Fruit fly (Drosophila melanogaster) whole organism, embryonic: ENCODE data around the gene sky.

Experiments
- Awh ChIP-seq: fragments of 200-800 bp; sonication (Bioruptor generic); IDR thresholded peaks from 2 replicates; pipeline ENCODE4, ENCODE4 v1.3.6; 2022; ENCODE audit warnings: missing biosample characterization, missing genetic modification characterization
- BtbVII ChIP-seq: fragments of 200-800 bp; sonication (Bioruptor generic); optimal IDR thresholded peaks from 3 replicates; lab custom pipeline; 2017; ENCODE audit warnings: missing biosample characterization, mild to moderate bottlenecking, missing genetic modification characterization
- CG10431 ChIP-seq: fragments of 200-800 bp; sonication (Bioruptor generic); optimal IDR thresholded peaks from 3 replicates; lab custom pipeline; 2018; ENCODE audit warnings: missing biosample characterization, mild to moderate bottlenecking, missing genetic modification characterization
- CG10565 ChIP-seq: fragments of 200-800 bp; sonication (Bioruptor generic); optimal IDR thresholded peaks from 3 replicates; lab custom pipeline; 2016; ENCODE audit warnings: missing biosample characterization, mild to moderate bottlenecking, missing genetic modification characterization
- CG10654 ChIP-seq: fragments of 200-800 bp; sonication (Bioruptor generic); optimal IDR thresholded peaks from 2 replicates; lab custom pipeline; 2016; ENCODE audit warnings: missing biosample characterization, missing genetic modification characterization
- CG10979 ChIP-seq: fragments of 200-800 bp; sonication (Bioruptor generic); optimal IDR thresholded peaks from 2 replicates; lab custom pipeline; 2018; ENCODE audit warnings: missing biosample characterization, mild to moderate bottlenecking, missing genetic modification characterization, moderate library complexity
- CG11247 ChIP-seq: fragments of 200-800 bp; sonication (Bioruptor generic); IDR thresholded peaks from 2 replicates; pipeline ENCODE4 v1.3.6; 2022; ENCODE audit warnings: missing biosample characterization, missing genetic modification characterization
- CG11504 ChIP-seq: fragments of 200-800 bp; sonication (Bioruptor generic); optimal IDR thresholded peaks from 3 replicates; lab custom pipeline; 2019; ENCODE audit warnings: missing biosample characterization, mild to moderate bottlenecking, missing genetic modification characterization, moderate library complexity
- CG11695 ChIP-seq: fragments of 200-800 bp; sonication (Bioruptor generic); IDR thresholded peaks from 3 replicates; pipeline ENCODE4 v1.3.6; 2022; ENCODE audit warnings: missing biosample characterization, missing genetic modification characterization
- CG13624 ChIP-seq: fragments of 200-800 bp; sonication (Bioruptor generic); optimal IDR thresholded peaks from 2 replicates; lab custom pipeline; 2016; ENCODE audit warnings: missing biosample characterization, missing genetic modification characterization
- CG14050 ChIP-seq: fragments of 200-800 bp; sonication (Bioruptor generic); IDR thresholded peaks from 3 replicates; pipeline ENCODE4 v1.3.6; 2022; ENCODE audit warnings: missing biosample characterization, missing genetic modification characterization
- CG14965 ChIP-seq: fragments of 200-800 bp; sonication (Bioruptor generic); optimal IDR thresholded peaks from 2 replicates; lab custom pipeline; 2016; ENCODE audit warnings: missing biosample characterization, missing genetic modification characterization, borderline replicate concordance
- CG16863 ChIP-seq: fragments of 200-800 bp; sonication (Bioruptor generic); optimal IDR thresholded peaks from 3 replicates; lab custom pipeline; 2016; ENCODE audit warnings: missing biosample characterization, missing genetic modification characterization
- CG2712 ChIP-seq: fragments of 200-800 bp; optimal IDR thresholded peaks from 3 replicates; lab custom pipeline; 2019; ENCODE audit warnings: missing biosample characterization, mild to moderate bottlenecking, missing genetic modification characterization, moderate library complexity
- CG2875 ChIP-seq: fragments of 200-800 bp; sonication (Bioruptor generic); optimal IDR thresholded peaks from 2 replicates; lab custom pipeline; 2017; ENCODE audit warnings: missing biosample characterization, mild to moderate bottlenecking, missing genetic modification characterization, missing genetic modification reagents
- CG31365 ChIP-seq: fragments of 200-800 bp; sonication (Bioruptor generic); optimal IDR thresholded peaks from 2 replicates; lab custom pipeline; 2018; ENCODE audit warnings: missing biosample characterization, mild to moderate bottlenecking, missing genetic modification characterization
- CG3281 ChIP-seq: fragments of 200-800 bp; sonication (Bioruptor generic); optimal IDR thresholded peaks from 3 replicates; lab custom pipeline; 2017; ENCODE audit warnings: missing biosample characterization, mild to moderate bottlenecking, missing genetic modification characterization
- CG3407 ChIP-seq: fragments of 200-800 bp; sonication (Bioruptor generic); optimal IDR thresholded peaks from 2 replicates; lab custom pipeline; 2018; ENCODE audit warnings: missing biosample characterization, mild to moderate bottlenecking, missing genetic modification characterization
- CG4404 ChIP-seq: fragments of 200-800 bp; sonication (Bioruptor generic); IDR thresholded peaks from 2 replicates; pipeline ENCODE4 v1.3.6; 2022; ENCODE audit warnings: missing biosample characterization, missing genetic modification characterization
- CG7372 ChIP-seq: fragments of 200-800 bp; sonication (Bioruptor generic); IDR thresholded peaks from 2 replicates; pipeline ENCODE4 v1.3.6; 2022; ENCODE audit warnings: missing biosample characterization, missing genetic modification characterization
- CG7786 ChIP-seq: fragments of 200-800 bp; sonication (Bioruptor generic); optimal IDR thresholded peaks from 2 replicates; lab custom pipeline; 2016; ENCODE audit warnings: missing biosample characterization, missing genetic modification characterization
- CG9817 ChIP-seq: fragments of 200-800 bp; sonication (Bioruptor generic); optimal IDR thresholded peaks from 2 replicates; lab custom pipeline; 2018; ENCODE audit warnings: missing biosample characterization, mild to moderate bottlenecking, missing genetic modification characterization, moderate library complexity
- CTCF ChIP-seq: fragments of 200-800 bp; sonication (Bioruptor generic); optimal IDR thresholded peaks from 2 replicates; lab custom pipeline; 2017; ENCODE audit warnings: missing biosample characterization, mild to moderate bottlenecking, missing genetic modification characterization, moderate library complexity
- Elba2 ChIP-seq: fragments of 200-800 bp; sonication (Bioruptor generic); optimal IDR thresholded peaks from 3 replicates; lab custom pipeline; 2016; ENCODE audit warnings: missing biosample characterization, missing genetic modification characterization
- Gug ChIP-seq: fragments of 200-800 bp; sonication (Bioruptor generic); IDR thresholded peaks from 4 replicates; pipeline ENCODE4 v1.3.6; 2022; ENCODE audit warnings: missing biosample characterization, missing genetic modification characterization
- HLHmδ ChIP-seq: fragments of 200-800 bp; sonication (Bioruptor generic); optimal IDR thresholded peaks from 2 replicates; lab custom pipeline; 2018; ENCODE audit warnings: missing biosample characterization, mild to moderate bottlenecking, missing genetic modification characterization, moderate library complexity
- Hr3 ChIP-seq: fragments of 200-800 bp; sonication (Bioruptor generic); optimal IDR thresholded peaks from 3 replicates; lab custom pipeline; 2016; ENCODE audit warnings: missing biosample characterization, missing genetic modification characterization
- Hsf ChIP-seq: fragments of 200-800 bp; sonication (Bioruptor generic); optimal IDR thresholded peaks from 3 replicates; lab custom pipeline; 2016; ENCODE audit warnings: missing biosample characterization, missing genetic modification characterization
- Nf-YB ChIP-seq: fragments of 200-800 bp; sonication (Bioruptor generic); optimal IDR thresholded peaks from 3 replicates; lab custom pipeline; 2019; ENCODE audit warnings: missing biosample characterization, mild to moderate bottlenecking, missing genetic modification characterization, moderate library complexity
- Oaz ChIP-seq: fragments of 200-800 bp; sonication (Bioruptor generic); IDR thresholded peaks from 2 replicates; pipeline ENCODE4 v1.3.6; 2022; ENCODE audit warnings: missing biosample characterization, missing genetic modification characterization
- Trl ChIP-seq, 3 experiments: fragments of >200 bp in 2 of 3; fragments of 200-800 bp in 1 of 3; sonication (Bioruptor generic) in 1 of 3; optimal IDR thresholded peaks; 2 replicates in 1 of 3; 3 replicates in 2 of 3; lab custom pipeline; 2016 to 2017; ENCODE audit warnings: missing biosample characterization in 1 of 3, missing genetic modification characterization in 1 of 3
- ash1 ChIP-seq: fragments of 200-800 bp; sonication (Bioruptor generic); optimal IDR thresholded peaks from 2 replicates; lab custom pipeline; 2018; ENCODE audit warnings: missing biosample characterization, mild to moderate bottlenecking, missing genetic modification characterization
- az2 ChIP-seq: fragments of 200-800 bp; sonication (Bioruptor generic); optimal IDR thresholded peaks from 3 replicates; lab custom pipeline; 2016; ENCODE audit warnings: missing biosample characterization, missing genetic modification characterization
- chif ChIP-seq, 2 experiments: fragments of 200-800 bp; sonication (Bioruptor generic); optimal IDR thresholded peaks; 3 replicates each; lab custom pipeline; 2016; ENCODE audit warnings: missing biosample characterization in 2 of 2, missing genetic modification characterization in 2 of 2
- crc ChIP-seq: fragments of 200-800 bp; sonication (Bioruptor generic); optimal IDR thresholded peaks from 2 replicates; lab custom pipeline; 2016; ENCODE audit warnings: missing biosample characterization, missing genetic modification characterization
- esg ChIP-seq: fragments of 200-800 bp; sonication (Bioruptor generic); conservative IDR thresholded peaks from 2 replicates; pipeline ENCODE4 v1.3.6; 2022; ENCODE audit warnings: missing biosample characterization, missing genetic modification characterization
- exex ChIP-seq: fragments of 200-800 bp; sonication (Bioruptor generic); optimal IDR thresholded peaks from 4 replicates; lab custom pipeline; 2018; ENCODE audit warnings: missing biosample characterization, mild to moderate bottlenecking, missing genetic modification characterization, moderate library complexity
- gcm2 ChIP-seq: fragments of 200-800 bp; sonication (Bioruptor generic); optimal IDR thresholded peaks from 2 replicates; lab custom pipeline; 2016; ENCODE audit warnings: missing biosample characterization, missing genetic modification characterization
- ham ChIP-seq: fragments of 200-800 bp; sonication (Bioruptor generic); IDR thresholded peaks from 2 replicates; pipeline ENCODE4 v1.3.6; 2022; ENCODE audit warnings: missing biosample characterization, missing genetic modification characterization
- lmd ChIP-seq: fragments of 200-800 bp; sonication (Bioruptor generic); IDR thresholded peaks from 2 replicates; pipeline ENCODE4 v1.3.6; 2022; ENCODE audit warnings: missing biosample characterization, missing genetic modification characterization
- nom ChIP-seq: fragments of 200-800 bp; sonication (Bioruptor generic); optimal IDR thresholded peaks from 2 replicates; lab custom pipeline; 2017; ENCODE audit warnings: missing biosample characterization, missing genetic modification characterization, mild to moderate bottlenecking, moderate library complexity, missing genetic modification reagents
- odd ChIP-seq: fragments of 200-800 bp; sonication (Bioruptor generic); optimal IDR thresholded peaks from 2 replicates; lab custom pipeline; 2017; ENCODE audit warnings: missing biosample characterization, mild to moderate bottlenecking, missing genetic modification characterization
- pan ChIP-seq, 4 experiments: fragments of >200 bp in 3 of 4; fragments of 200-800 bp in 1 of 4; sonication (Bioruptor generic) in 1 of 4; optimal IDR thresholded peaks in 3 of 4; IDR thresholded peaks in 1 of 4; 2 replicates each; pipeline versions ENCODE4 v1.3.6 to Lab custom; 2017 to 2022; ENCODE audit warnings: missing biosample characterization in 2 of 4, missing genetic modification characterization in 2 of 4, mixed read lengths in 1 of 4
- phol ChIP-seq: fragments of 200-800 bp; sonication (Bioruptor generic); optimal IDR thresholded peaks from 3 replicates; lab custom pipeline; 2018; ENCODE audit warnings: missing biosample characterization, mild to moderate bottlenecking, missing genetic modification characterization, moderate library complexity
- run ChIP-seq: fragments of 200-800 bp; sonication (Bioruptor generic); optimal IDR thresholded peaks from 3 replicates; lab custom pipeline; 2018; ENCODE audit warnings: missing biosample characterization, mild to moderate bottlenecking, missing genetic modification characterization
- scrt ChIP-seq: fragments of 200-800 bp; sonication (Bioruptor generic); optimal IDR thresholded peaks from 2 replicates; lab custom pipeline; 2018; ENCODE audit warnings: missing biosample characterization, mild to moderate bottlenecking, missing genetic modification characterization, moderate library complexity
- sd ChIP-seq: fragments of 200-800 bp; sonication (Bioruptor generic); optimal IDR thresholded peaks from 3 replicates; lab custom pipeline; 2018; ENCODE audit warnings: missing biosample characterization, mild to moderate bottlenecking, missing genetic modification characterization, moderate library complexity
- sna ChIP-seq: fragments of 200-800 bp; sonication (Bioruptor generic); IDR thresholded peaks from 2 replicates; pipeline ENCODE4 v1.3.6; 2022; ENCODE audit warnings: missing biosample characterization, missing genetic modification characterization; ENCODE audit not compliant: partially characterized antibody
- ttk ChIP-seq: fragments of 200-800 bp; sonication (Bioruptor generic); IDR thresholded peaks from 2 replicates; pipeline ENCODE4 v2.1.2; 2022; ENCODE audit warnings: missing biosample characterization, missing genetic modification characterization

The sky gene

DNA sequence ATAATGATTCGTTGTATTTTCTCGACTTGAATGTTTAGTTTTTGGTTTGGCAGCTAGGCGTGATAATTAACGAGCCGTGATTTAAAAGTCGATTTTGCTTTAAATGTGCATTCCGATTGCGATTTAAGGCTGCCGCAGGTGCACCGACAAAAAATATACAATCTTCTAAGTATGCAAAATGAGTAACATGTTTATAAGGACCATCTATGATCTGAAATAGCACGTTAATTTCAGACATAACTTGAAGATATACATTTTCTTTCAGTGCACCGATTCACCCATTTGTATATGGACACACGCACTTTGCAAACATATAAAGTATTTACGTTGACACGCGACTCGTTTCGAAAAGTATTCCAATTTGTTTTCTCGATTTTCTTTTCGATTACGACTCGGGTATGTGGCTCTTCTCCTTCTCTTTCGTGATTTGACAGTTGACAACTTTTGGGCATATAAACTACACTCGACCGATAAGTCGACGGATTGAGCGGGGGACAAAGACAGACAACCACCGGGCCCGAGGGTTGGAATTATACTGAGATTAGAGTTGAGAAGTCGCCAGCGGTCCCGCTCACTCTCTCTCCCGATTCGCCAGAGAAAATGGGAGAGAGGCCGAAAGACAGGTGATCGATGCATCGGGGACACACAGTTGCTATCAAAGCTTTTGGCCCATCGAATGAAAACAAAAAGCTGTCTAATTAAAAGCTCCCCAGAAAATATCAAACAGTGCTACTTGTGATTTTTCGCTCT, 28.7 kb downstream of the sky start (continued):
- TF ChIP-seq CG14050 (GFP tag; lab: Robert Waterston, UW) (no peak), CTCF (GFP tag; lab: Kevin White, UChicago) (no peak), CG2875 (peak; percentile 72), BtbVII (GFP tag; lab: Kevin White, UChicago) (peak; percentile 23), phol (peak; percentile 50), odd (no peak), nom (no peak), Trl (optimal IDR thresholded peaks at IDR 0.05; lab: Kevin White, UChicago) (peak; percentile 68 to 78), Trl (GFP tag; optimal IDR thresholded peaks at IDR 0.05; lab: Kevin White, UChicago) (no peak), Hr3 (no peak), gcm2 (no peak), chif (GFP tag; optimal IDR thresholded peaks at IDR 0.05; lab: Kevin White, UChicago) (peak in 1 of 2 experiments; percentile 5), CG7372 (GFP tag; lab: Robert Waterston, UW) (no peak), CG16863 (GFP tag; lab: Kevin White, UChicago) (no peak), HLHmδ (GFP tag; lab: Kevin White, UChicago) (peak; percentile 52), CG3407 (peak; percentile 8), crc (GFP tag; lab: Kevin White, UChicago) (no peak), CG3281 (GFP tag; lab: Kevin White, UChicago) (peak; percentile 14), Elba2 (GFP tag; lab: Kevin White, UChicago) (no peak), CG11247 (GFP tag; lab: Robert Waterston, UW) (no peak), esg (GFP tag; lab: Robert Waterston, UW) (no peak), sna (GFP tag; lab: Robert Waterston, UW) (peak; percentile 69; the same call in 1 of the 2 replicates), CG9817 (tag; lab: Kevin White, UChicago) (no peak), CG31365 (tag; lab: Kevin White, UChicago) (peak; percentile 3), CG14965 (no peak), CG10431 (no peak), CG10565 (GFP tag; lab: Kevin White, UChicago) (no peak), ham (GFP tag; lab: Robert Waterston, UW) (no peak), Nf-YB (GFP tag; lab: Kevin White, UChicago) (peak; percentile 47), ttk (no peak; the same call in 1 of the 2 replicates), pan (optimal IDR thresholded peaks at IDR 0.05; lab: Kevin White, UChicago) (no peak), pan (GFP tag; optimal IDR thresholded peaks at IDR 0.05 in 1 of 2, IDR thresholded peaks at IDR 0.05 in 1 of 2) (no peak), Hsf (GFP tag; lab: Kevin White, UChicago) (peak; percentile 14), CG7786 (GFP tag; lab: Kevin White, UChicago) (peak; percentile 34), Gug (GFP tag; lab: Robert Waterston, UW) (no peak), Awh (GFP tag; lab: Robert Waterston, UW) (peak; percentile 25), ash1 (no peak), sd (tag; lab: Kevin White, UChicago) (peak; percentile 63), CG13624 (peak; percentile 22), lmd (peak; percentile 35), CG11695 (GFP tag; lab: Robert Waterston, UW) (no peak), CG10654 (GFP tag; lab: Kevin White, UChicago) (peak; percentile 25), run (tag; lab: Kevin White, UChicago) (peak; percentile 55), az2 (peak; percentile 24), CG4404 (GFP tag; lab: Robert Waterston, UW) (no peak), CG10979 (tag; lab: Kevin White, UChicago) (peak; percentile 36), scrt (GFP tag; lab: Kevin White, UChicago) (no peak), Oaz (GFP tag; lab: Robert Waterston, UW) (no peak), exex (peak; percentile 62), CG2712 (peak; percentile 19), CG11504 (tag; lab: Kevin White, UChicago) (peak; percentile 55)
